Fruit fly (Drosophila melanogaster): Measurements from ENCODE around the gene rdx.

rdx gene

dm6 chr3R:14056320-14057053, 24.6 kb upstream of the rdx start, which contains the start of gene foxo (continued):
- TF ChIP-seq CG4854 (GFP tag; optimal IDR thresholded peaks at IDR 0.05) (no peak), Hr51 (GFP tag; optimal IDR thresholded peaks at IDR 0.05) (peak in 1 of 2 experiments; percentile 94), CG6683 (GFP tag; optimal IDR thresholded peaks at IDR 0.05) (peak; percentile 78), CG7928 (GFP tag; optimal IDR thresholded peaks at IDR 0.05) (no peak), dan (GFP tag; IDR thresholded peaks at IDR 0.05) (no peak), shn (GFP tag; optimal IDR thresholded peaks at IDR 0.05) (no peak), CG16813 (GFP tag; IDR thresholded peaks at IDR 0.05; ENCODE audit: partially characterized antibody) (no peak), CG10654 (GFP tag; optimal IDR thresholded peaks at IDR 0.05) (peak; percentile 57), CG17802 (tag; optimal IDR thresholded peaks at IDR 0.05) (peak; percentile 50), CG10462 (GFP tag; optimal IDR thresholded peaks at IDR 0.05) (peak; percentile 46), CG7271 (tag; optimal IDR thresholded peaks at IDR 0.05) (no peak), ranshi (GFP tag; IDR thresholded peaks at IDR 0.05) (0 out of 2 replicates have a peak, but pooled peaks have one; percentile 48), jing (GFP tag; optimal IDR thresholded peaks at IDR 0.05) (peak; percentile 9), CG4282 (GFP tag; optimal IDR thresholded peaks at IDR 0.05) (no peak), Dll (GFP tag; IDR thresholded peaks at IDR 0.05; ENCODE audit: partially characterized antibody) (no peak), knrl (GFP tag; IDR thresholded peaks at IDR 0.05; ENCODE audit: partially characterized antibody) (no peak), bowl (GFP tag; IDR thresholded peaks at IDR 0.05) (no peak), hb (GFP tag; IDR thresholded peaks at IDR 0.05; ENCODE audit: partially characterized antibody) (no peak), Bgb (GFP tag; IDR thresholded peaks at IDR 0.05; ENCODE audit: partially characterized antibody) (peak; percentile 64), pros (GFP tag; optimal IDR thresholded peaks at IDR 0.05) (no peak), ttk (GFP tag; IDR thresholded peaks at IDR 0.05) (no peak; the same call in 1 of the 2 replicates), fd96Cb (tag; optimal IDR thresholded peaks at IDR 0.05) (peak; percentile 81), gce (GFP tag; IDR thresholded peaks at IDR 0.05) (no peak), eyg (GFP tag; optimal IDR thresholded peaks at IDR 0.05) (no peak), Ptx1 (GFP tag; IDR thresholded peaks at IDR 0.05) (peak; percentile 42; the same call in 1 of the 2 replicates), Doc2 (GFP tag; IDR thresholded peaks at IDR 0.05) (no peak), CG11456 (GFP tag; IDR thresholded peaks at IDR 0.05) (peak; percentile 52; the same call in 2 of the 3 replicates), phol (tag; optimal IDR thresholded peaks at IDR 0.05) (peak; percentile 89), ci (GFP tag; IDR thresholded peaks at IDR 0.05) (peak; percentile 77), oc (tag; optimal IDR thresholded peaks at IDR 0.05) (peak; percentile 14), aop (GFP tag; IDR thresholded peaks at IDR 0.05) (no peak), CG2199 (GFP tag; IDR thresholded peaks at IDR 0.05) (peak; percentile 85; the same call in 2 of the 3 replicates), Gug (GFP tag; IDR thresholded peaks at IDR 0.05) (no peak; the same call in 3 of the 4 replicates), Doc3 (GFP tag; IDR thresholded peaks at IDR 0.05; ENCODE audit: partially characterized antibody) (no peak), CG9817 (tag; optimal IDR thresholded peaks at IDR 0.05) (peak; percentile 75), GATAe (GFP tag; conservative IDR thresholded peaks at IDR 0.05) (no peak), vnd (GFP tag; IDR thresholded peaks at IDR 0.05; ENCODE audit: partially characterized antibody) (no peak), Ssrp (tag; optimal IDR thresholded peaks at IDR 0.05) (peak; percentile 82), CG10209 (GFP tag; optimal IDR thresholded peaks at IDR 0.05) (peak; percentile 89), Asciz (GFP tag; optimal IDR thresholded peaks at IDR 0.05) (peak; percentile 87), CG18599 (GFP tag; optimal IDR thresholded peaks at IDR 0.05) (peak; percentile 90), HLH54F (GFP tag; optimal IDR thresholded peaks at IDR 0.05) (peak; percentile 36), CG18476 (GFP tag; optimal IDR thresholded peaks at IDR 0.05) (peak; percentile 55), caup (GFP tag; optimal IDR thresholded peaks at IDR 0.05; ENCODE audit: severe bottlenecking) (peak; percentile 72), Atf6 (GFP tag; IDR thresholded peaks at IDR 0.05) (peak; percentile 73), twi (tag; optimal IDR thresholded peaks at IDR 0.05) (peak; percentile 62), kah (GFP tag; optimal IDR thresholded peaks at IDR 0.05) (peak; percentile 63), gro (GFP tag; optimal IDR thresholded peaks at IDR 0.05) (peak; percentile 58)

All from whole organism, embryonic.